Fruit fly (Drosophila melanogaster) whole organism, prepupa: ENCODE measurements around the gene CG17097.

Experiments
- Blimp-1 ChIP-seq: fragments of 200-800 bp; sonication (Bioruptor generic); optimal IDR thresholded peaks from 3 replicates; lab custom pipeline; 2017; ENCODE audit warnings: missing biosample characterization, missing genetic modification characterization, mild to moderate bottlenecking, moderate library complexity, missing genetic modification reagents
- CG11294 ChIP-seq: fragments of 200-800 bp; sonication (Bioruptor generic); IDR thresholded peaks from 2 replicates; pipeline ENCODE4 v1.3.6; 2022; ENCODE audit warnings: missing biosample characterization, missing genetic modification characterization
- CG11762 ChIP-seq: fragments of 200-800 bp; sonication (Bioruptor generic); optimal IDR thresholded peaks from 3 replicates; lab custom pipeline; 2016; ENCODE audit warnings: missing biosample characterization, missing genetic modification characterization; ENCODE audit not compliant: insufficient read depth
- CG11902 ChIP-seq: fragments of 200-800 bp; sonication (Bioruptor generic); optimal IDR thresholded peaks from 3 replicates; lab custom pipeline; 2016; ENCODE audit warnings: missing biosample characterization, missing genetic modification characterization
- CG15336 ChIP-seq: fragments of 200-800 bp; sonication (Bioruptor generic); IDR thresholded peaks from 2 replicates; pipeline ENCODE4 v1.3.6; 2022; ENCODE audit warnings: missing biosample characterization, missing genetic modification characterization
- CG1621 ChIP-seq: fragments of 200-800 bp; sonication (Bioruptor generic); optimal IDR thresholded peaks from 3 replicates; lab custom pipeline; 2018; ENCODE audit warnings: missing biosample characterization, mild to moderate bottlenecking, missing genetic modification characterization
- CG3032 ChIP-seq: fragments of 200-800 bp; optimal IDR thresholded peaks from 2 replicates; lab custom pipeline; 2019; ENCODE audit warnings: missing biosample characterization, mild to moderate bottlenecking, missing genetic modification characterization, moderate library complexity
- CG31627 ChIP-seq: fragments of 200-800 bp; sonication (Bioruptor generic); optimal IDR thresholded peaks from 3 replicates; lab custom pipeline; 2016; ENCODE audit warnings: missing biosample characterization, missing genetic modification characterization
- CG32006 ChIP-seq: fragments of 200-800 bp; sonication (Bioruptor generic); optimal IDR thresholded peaks from 3 replicates; lab custom pipeline; 2017; ENCODE audit warnings: missing biosample characterization, mild to moderate bottlenecking, missing genetic modification characterization
- CG3919 ChIP-seq: fragments of 200-800 bp; sonication (Bioruptor generic); optimal IDR thresholded peaks from 3 replicates; lab custom pipeline; 2016; ENCODE audit warnings: missing biosample characterization, missing genetic modification characterization
- CG4318 ChIP-seq: fragments of 200-800 bp; sonication (Bioruptor generic); optimal IDR thresholded peaks from 3 replicates; lab custom pipeline; 2017; ENCODE audit warnings: missing biosample characterization, mild to moderate bottlenecking, missing genetic modification characterization
- CG6163 ChIP-seq: fragments of 200-800 bp; sonication (Bioruptor generic); IDR thresholded peaks from 3 replicates; pipeline ENCODE4 v1.3.6; 2022; ENCODE audit warnings: missing biosample characterization, missing genetic modification characterization
- CG6276 ChIP-seq: fragments of 200-800 bp; sonication (Bioruptor generic); optimal IDR thresholded peaks from 2 replicates; lab custom pipeline; 2017; ENCODE audit warnings: missing biosample characterization, mild to moderate bottlenecking, missing genetic modification characterization
- CG6792 ChIP-seq: fragments of 200-800 bp; sonication (Bioruptor generic); optimal IDR thresholded peaks from 3 replicates; lab custom pipeline; 2016; ENCODE audit warnings: missing biosample characterization, missing genetic modification characterization
- CG6808 ChIP-seq: fragments of 200-800 bp; sonication (Bioruptor generic); optimal IDR thresholded peaks from 3 replicates; lab custom pipeline; 2017; ENCODE audit warnings: missing biosample characterization, missing genetic modification characterization, mild to moderate bottlenecking, moderate library complexity, missing genetic modification reagents
- CG6854 ChIP-seq: fragments of 200-800 bp; sonication (Bioruptor generic); optimal IDR thresholded peaks from 2 replicates; lab custom pipeline; 2017; ENCODE audit warnings: missing biosample characterization, mild to moderate bottlenecking, missing genetic modification characterization
- CG7368 ChIP-seq: fragments of 200-800 bp; sonication (Bioruptor generic); optimal IDR thresholded peaks from 3 replicates; lab custom pipeline; 2016; ENCODE audit warnings: missing biosample characterization, missing genetic modification characterization
- CG8119 ChIP-seq: fragments of 200-800 bp; sonication (Bioruptor generic); IDR thresholded peaks from 3 replicates; pipeline ENCODE4 v1.3.6; 2022; ENCODE audit warnings: missing biosample characterization, missing genetic modification characterization
- CG8319 ChIP-seq: fragments of 200-800 bp; sonication (Bioruptor generic); optimal IDR thresholded peaks from 3 replicates; lab custom pipeline; 2016; ENCODE audit warnings: missing biosample characterization, missing genetic modification characterization
- CG8632 ChIP-seq: fragments of 200-800 bp; sonication (Bioruptor generic); optimal IDR thresholded peaks from 3 replicates; lab custom pipeline; 2016; ENCODE audit warnings: missing biosample characterization, missing genetic modification characterization
- CG9139 ChIP-seq: fragments of 200-800 bp; sonication (Bioruptor generic); optimal IDR thresholded peaks from 3 replicates; lab custom pipeline; 2017; ENCODE audit warnings: missing biosample characterization, mild to moderate bottlenecking, missing genetic modification characterization
- Eip78C ChIP-seq: fragments of 200-800 bp; sonication (Bioruptor generic); peaks from one replicate; lab custom pipeline; 2016; ENCODE audit warnings: missing biosample characterization, missing genetic modification characterization
- Ets21C ChIP-seq: fragments of 200-800 bp; sonication (Bioruptor generic); optimal IDR thresholded peaks from 3 replicates; lab custom pipeline; 2016; ENCODE audit warnings: missing biosample characterization, missing genetic modification characterization
- Hr38 ChIP-seq: sonication (Bioruptor generic); optimal IDR thresholded peaks from 2 replicates; lab custom pipeline; 2016; ENCODE audit warnings: missing biosample characterization, missing genetic modification characterization
- Hr39 ChIP-seq: fragments of 200-800 bp; sonication (Bioruptor generic); optimal IDR thresholded peaks from 2 replicates; lab custom pipeline; 2016; ENCODE audit warnings: missing biosample characterization, missing genetic modification characterization
- Hr4 ChIP-seq: fragments of 200-800 bp; sonication (Bioruptor generic); optimal IDR thresholded peaks from 3 replicates; lab custom pipeline; 2016; ENCODE audit warnings: missing biosample characterization, missing genetic modification characterization
- Lpt ChIP-seq: fragments of 200-800 bp; sonication (Bioruptor generic); optimal IDR thresholded peaks from 3 replicates; lab custom pipeline; 2016; ENCODE audit warnings: missing biosample characterization, missing genetic modification characterization
- Met ChIP-seq: fragments of 200-800 bp; sonication (Bioruptor generic); optimal IDR thresholded peaks from 3 replicates; lab custom pipeline; 2016; ENCODE audit warnings: missing biosample characterization, missing genetic modification characterization
- OdsH ChIP-seq: fragments of 200-800 bp; sonication (Bioruptor generic); optimal IDR thresholded peaks from 3 replicates; lab custom pipeline; 2016; ENCODE audit warnings: missing biosample characterization, missing genetic modification characterization
- Smox ChIP-seq: fragments of 200-800 bp; sonication (Bioruptor generic); optimal IDR thresholded peaks from 3 replicates; lab custom pipeline; 2016; ENCODE audit warnings: missing biosample characterization, missing genetic modification characterization
- Sox102F ChIP-seq: fragments of 200-800 bp; sonication (Bioruptor generic); optimal IDR thresholded peaks from 2 replicates; lab custom pipeline; 2016; ENCODE audit warnings: missing biosample characterization, mild to moderate bottlenecking, missing genetic modification characterization
- Sox14 ChIP-seq: fragments of 200-800 bp; sonication (Bioruptor generic); optimal IDR thresholded peaks from 3 replicates; lab custom pipeline; 2016; ENCODE audit warnings: missing biosample characterization, missing genetic modification characterization
- Sox15 ChIP-seq: fragments of 200-800 bp; sonication (Bioruptor generic); optimal IDR thresholded peaks from 3 replicates; lab custom pipeline; 2016; ENCODE audit warnings: missing biosample characterization, missing genetic modification characterization
- acj6 ChIP-seq: fragments of 200-800 bp; sonication (Bioruptor generic); optimal IDR thresholded peaks from 3 replicates; lab custom pipeline; 2016; ENCODE audit warnings: missing biosample characterization, missing genetic modification characterization
- cyc ChIP-seq: fragments of 200-800 bp; sonication (Bioruptor generic); optimal IDR thresholded peaks from 3 replicates; lab custom pipeline; 2016; ENCODE audit warnings: missing biosample characterization, missing genetic modification characterization
- eg ChIP-seq: fragments of 200-800 bp; sonication (Bioruptor generic); IDR thresholded peaks from 3 replicates; pipeline ENCODE4 v1.3.6; 2022; ENCODE audit warnings: missing biosample characterization, missing genetic modification characterization
- esn ChIP-seq: fragments of 200-800 bp; sonication (Bioruptor generic); optimal IDR thresholded peaks from 2 replicates; lab custom pipeline; 2016; ENCODE audit warnings: missing biosample characterization, mild to moderate bottlenecking, missing genetic modification characterization, moderate library complexity
- fd59A ChIP-seq: fragments of 200-800 bp; sonication (Bioruptor generic); optimal IDR thresholded peaks from 2 replicates; lab custom pipeline; 2017; ENCODE audit warnings: missing biosample characterization, mild to moderate bottlenecking, missing genetic modification characterization, missing genetic modification reagents
- fd85E ChIP-seq: fragments of 200-800 bp; sonication (Bioruptor generic); optimal IDR thresholded peaks from 3 replicates; lab custom pipeline; 2016; ENCODE audit warnings: missing biosample characterization, missing genetic modification characterization
- fkh ChIP-seq: fragments of 200-800 bp; sonication (Bioruptor generic); optimal IDR thresholded peaks from 3 replicates; lab custom pipeline; 2017; ENCODE audit warnings: missing biosample characterization, mild to moderate bottlenecking, missing genetic modification characterization, moderate library complexity
- net ChIP-seq: fragments of 200-800 bp; sonication (Bioruptor generic); optimal IDR thresholded peaks from 3 replicates; lab custom pipeline; 2016; ENCODE audit warnings: missing biosample characterization, missing genetic modification characterization
- pdm3 ChIP-seq: fragments of 200-800 bp; sonication (Bioruptor generic); optimal IDR thresholded peaks from 3 replicates; lab custom pipeline; 2016; ENCODE audit warnings: missing biosample characterization, missing genetic modification characterization
- salr ChIP-seq, 2 experiments: fragments of 200-800 bp; sonication (Bioruptor generic); optimal IDR thresholded peaks; 3 replicates each; lab custom pipeline; 2016 to 2018; ENCODE audit warnings: missing biosample characterization in 2 of 2, missing genetic modification characterization in 2 of 2, mild to moderate bottlenecking in 1 of 2
- ss ChIP-seq, 2 experiments: fragments of 200-800 bp; sonication (Bioruptor generic); optimal IDR thresholded peaks; 2 replicates in 1 of 2; 3 replicates in 1 of 2; lab custom pipeline; 2017 to 2018; ENCODE audit warnings: mild to moderate bottlenecking in 2 of 2, missing biosample characterization in 2 of 2, missing genetic modification characterization in 2 of 2, moderate library complexity in 1 of 2
- svp ChIP-seq: fragments of 200-800 bp; sonication (Bioruptor generic); peaks from one replicate; lab custom pipeline; 2016; ENCODE audit warnings: missing biosample characterization, missing genetic modification characterization
- topi ChIP-seq: fragments of 200-800 bp; sonication (Bioruptor generic); optimal IDR thresholded peaks from 3 replicates; lab custom pipeline; 2016; ENCODE audit warnings: missing biosample characterization, missing genetic modification characterization
- vri ChIP-seq: fragments of 200-800 bp; sonication (Bioruptor generic); optimal IDR thresholded peaks from 3 replicates; lab custom pipeline; 2016; ENCODE audit warnings: missing biosample characterization, mild to moderate bottlenecking, missing genetic modification characterization

The CG17097 gene

dm6 chr2L:10665603-10666002 is 19.4 kb downstream of the CG17097 start (continued):
- TF ChIP-seq Sox15 (GFP tag; lab: Kevin White, UChicago) = peak; percentile 64
- peak; percentile 60 for TF ChIP-seq CG31627 (GFP tag; lab: Kevin White, UChicago)
- peak; percentile 55 for TF ChIP-seq esn
- peak; percentile 56 for TF ChIP-seq fd59A (GFP tag; lab: Kevin White, UChicago)
- TF ChIP-seq Sox14 (GFP tag; lab: Kevin White, UChicago) = peak; percentile 76
- peak; percentile 54 for TF ChIP-seq fkh
- peak; percentile 9 for TF ChIP-seq Ets21C (GFP tag; lab: Kevin White, UChicago)
- TF ChIP-seq pdm3 (GFP tag; lab: Kevin White, UChicago) = peak; percentile 86
- TF ChIP-seq CG32006 (GFP tag; lab: Kevin White, UChicago) = peak; percentile 87
- peak; percentile 17 for TF ChIP-seq CG6808 (GFP tag; lab: Kevin White, UChicago)
- TF ChIP-seq salr (GFP tag; optimal IDR thresholded peaks at IDR 0.05; lab: Kevin White, UChicago) = peak; percentile 46 to 61
- peak; percentile 66 for TF ChIP-seq CG6276 (GFP tag; lab: Kevin White, UChicago)
- TF ChIP-seq CG6854 (GFP tag; lab: Kevin White, UChicago) = no peak
- peak; percentile 57 for TF ChIP-seq Met
- TF ChIP-seq CG8632 = peak; percentile 57
- TF ChIP-seq ss (GFP tag; optimal IDR thresholded peaks at IDR 0.05; lab: Kevin White, UChicago) = peak; percentile 50 to 57

dm6 chr2L:10671530-10671929 is 25.3 kb downstream of the CG17097 start:
- TF ChIP-seq CG8119 (no peak), vri (GFP tag; lab: Kevin White, UChicago) (no peak), Eip78C (no peak), svp (GFP tag; lab: Kevin White, UChicago) (no peak), net (GFP tag; lab: Kevin White, UChicago) (no peak), CG15336 (GFP tag; lab: Robert Waterston, UW) (no peak), CG32006 (GFP tag; lab: Kevin White, UChicago) (no peak), CG6792 (no peak)

dm6 chr2L:10672989-10673388 is 26.8 kb downstream of the CG17097 start:
- TF ChIP-seq Blimp-1 (GFP tag; lab: Kevin White, UChicago) (no peak), eg (GFP tag; lab: Robert Waterston, UW) (peak; percentile 25; the same call in 1 of the 3 replicates), CG31627 (GFP tag; lab: Kevin White, UChicago) (no peak), CG15336 (GFP tag; lab: Robert Waterston, UW) (0 out of 2 replicates have a peak, but pooled peaks have one; percentile 43), Smox (GFP tag; lab: Kevin White, UChicago) (no peak), OdsH (GFP tag; lab: Kevin White, UChicago) (peak; percentile 25), CG8632 (no peak), topi (no peak), Lpt (no peak), CG6792 (peak; percentile 6), esn (no peak), CG9139 (GFP tag; lab: Kevin White, UChicago) (peak; percentile 17), cyc (GFP tag; lab: Kevin White, UChicago) (no peak), Hr4 (GFP tag; lab: Kevin White, UChicago) (peak; percentile 16), CG4318 (GFP tag; lab: Kevin White, UChicago) (no peak), Sox14 (GFP tag; lab: Kevin White, UChicago) (no peak), CG6276 (GFP tag; lab: Kevin White, UChicago) (peak; percentile 21), CG1621 (no peak), vri (GFP tag; lab: Kevin White, UChicago) (no peak), CG8319 (GFP tag; lab: Kevin White, UChicago) (no peak), CG3919 (GFP tag; lab: Kevin White, UChicago) (peak; percentile 49), CG3032 (peak; percentile 45), Sox102F (no peak), CG11294 (GFP tag; lab: Robert Waterston, UW) (no peak), fd85E (GFP tag; lab: Kevin White, UChicago) (no peak), pdm3 (GFP tag; lab: Kevin White, UChicago) (no peak), Hr39 (GFP tag; lab: Kevin White, UChicago) (no peak), acj6 (GFP tag; lab: Kevin White, UChicago) (peak; percentile 14), Sox15 (GFP tag; lab: Kevin White, UChicago) (no peak), Hr38 (GFP tag; lab: Kevin White, UChicago) (no peak), Eip78C (peak; percentile 92), fkh (no peak), CG7368 (no peak), CG6163 (GFP tag; lab: Robert Waterston, UW) (0 out of 3 replicates have a peak, but pooled peaks have one; percentile 13), CG11902 (no peak), salr (GFP tag; optimal IDR thresholded peaks at IDR 0.05; lab: Kevin White, UChicago) (no peak), CG6854 (GFP tag; lab: Kevin White, UChicago) (no peak), CG11762 (GFP tag; lab: Kevin White, UChicago) (peak; percentile 22)
